Worm (Caenorhabditis elegans) whole organism, L1 larva: ENCODE data around the gene T19D7.7.

Experiments
- nhr-77 ChIP-seq: fragments of 150-350 bp; optimal IDR thresholded peaks from 2 replicates; lab custom pipeline; 2014; ENCODE audit warnings: missing biosample characterization, missing genetic modification characterization
- pax-3 ChIP-seq: fragments of 200-800 bp; sonication (Bioruptor generic); optimal IDR thresholded peaks from 2 replicates; lab custom pipeline; 2018; ENCODE audit warnings: mild to moderate bottlenecking, missing genetic modification characterization, moderate library complexity, missing compliant biosample characterization
- sup-37 ChIP-seq: fragments of 200-800 bp; sonication (Bioruptor generic); optimal IDR thresholded peaks from 2 replicates; lab custom pipeline; 2018; ENCODE audit warnings: mild to moderate bottlenecking, missing genetic modification characterization, missing compliant biosample characterization
- vab-15 ChIP-seq: sonication (generic microtip); optimal IDR thresholded peaks from 2 replicates; lab custom pipeline; 2017; ENCODE audit warnings: missing genotype, mild to moderate bottlenecking, missing genetic modification characterization, missing compliant biosample characterization
- zag-1 ChIP-seq: fragments of 150-350 bp; optimal IDR thresholded peaks from 2 replicates; lab custom pipeline; 2014; ENCODE audit warnings: missing biosample characterization, missing genetic modification characterization
- ztf-11 ChIP-seq, 2 experiments: sonication (generic microtip); optimal IDR thresholded peaks; 2 replicates each; lab custom pipeline; 2016 to 2017; ENCODE audit warnings: missing genetic modification characterization in 2 of 2, missing biosample characterization in 1 of 2, missing compliant biosample characterization in 1 of 2
- ztf-4 ChIP-seq: fragments of 150-350 bp; optimal IDR thresholded peaks from 2 replicates; lab custom pipeline; 2014; ENCODE audit warnings: missing biosample characterization, missing genetic modification characterization

- TF ChIP-seq ztf-11 (tag; optimal IDR thresholded peaks at IDR 0.05; lab: Kevin White, UChicago) (no peak), ztf-4 (tag; lab: Kevin White, UChicago) (no peak), zag-1 (no peak), sup-37 (GFP tag; lab: Kevin White, UChicago) (no peak), pax-3 (tag; lab: Kevin White, UChicago) (no peak), nhr-77 (tag; lab: Kevin White, UChicago) (no peak), vab-15 (tag; lab: Kevin White, UChicago) (no peak)
These were observed 15.4 kb upstream of the T19D7.7 start for ce11 chrX:696253-696652.
